Fruit fly (Drosophila melanogaster) whole organism, embryonic: ENCODE results near the gene Capr.

Experiments
- Abd-B ChIP-seq: fragments of 200-800 bp; sonication (Bioruptor generic); optimal IDR thresholded peaks from 2 replicates; lab custom pipeline; 2018; ENCODE audit warnings: missing biosample characterization, mild to moderate bottlenecking, missing genetic modification characterization, moderate library complexity
- Adf1 ChIP-seq: fragments of 200-800 bp; sonication (Bioruptor generic); IDR thresholded peaks from 2 replicates; pipeline ENCODE4 v1.3.6; 2022; ENCODE audit warnings: missing biosample characterization, missing genetic modification characterization
- CG10209 ChIP-seq: fragments of 200-800 bp; sonication (Bioruptor generic); optimal IDR thresholded peaks from 3 replicates; lab custom pipeline; 2017; ENCODE audit warnings: missing biosample characterization, mild to moderate bottlenecking, missing genetic modification characterization, missing genetic modification reagents
- CG10366 ChIP-seq: fragments of 200-800 bp; sonication (Bioruptor generic); IDR thresholded peaks from 2 replicates; pipeline ENCODE4 v1.3.6; 2022; ENCODE audit warnings: missing biosample characterization, missing genetic modification characterization
- CG11723 ChIP-seq: fragments of 200-800 bp; sonication (Bioruptor generic); optimal IDR thresholded peaks from 2 replicates; lab custom pipeline; 2017; ENCODE audit warnings: missing biosample characterization, mild to moderate bottlenecking, missing genetic modification characterization
- CG14014 ChIP-seq: fragments of 200-800 bp; sonication (Bioruptor generic); IDR thresholded peaks from 2 replicates; pipeline ENCODE4 v1.3.6; 2022; ENCODE audit warnings: missing biosample characterization, missing genetic modification characterization
- CG15269 ChIP-seq: fragments of 200-800 bp; sonication (Bioruptor generic); optimal IDR thresholded peaks from 2 replicates; lab custom pipeline; 2018; ENCODE audit warnings: missing biosample characterization, mild to moderate bottlenecking, missing genetic modification characterization, moderate library complexity
- CG15696 ChIP-seq: fragments of 200-800 bp; sonication (Bioruptor generic); optimal IDR thresholded peaks from 2 replicates; lab custom pipeline; 2019; ENCODE audit warnings: missing biosample characterization, mild to moderate bottlenecking, missing genetic modification characterization, moderate library complexity
- CG17359 ChIP-seq: fragments of 200-800 bp; sonication (Bioruptor generic); optimal IDR thresholded peaks from 3 replicates; lab custom pipeline; 2018; ENCODE audit warnings: missing biosample characterization, mild to moderate bottlenecking, missing genetic modification characterization, moderate library complexity
- CG2199 ChIP-seq: fragments of 200-800 bp; sonication (Bioruptor generic); IDR thresholded peaks from 3 replicates; pipeline ENCODE4 v1.3.6; 2022; ENCODE audit warnings: missing biosample characterization, missing genetic modification characterization
- CG32772 ChIP-seq: fragments of 200-800 bp; sonication (Bioruptor generic); IDR thresholded peaks from 2 replicates; pipeline ENCODE4 v1.3.6; 2022; ENCODE audit warnings: missing biosample characterization, missing genetic modification characterization
- CG3281 ChIP-seq: fragments of 200-800 bp; sonication (Bioruptor generic); optimal IDR thresholded peaks from 3 replicates; lab custom pipeline; 2017; ENCODE audit warnings: missing biosample characterization, mild to moderate bottlenecking, missing genetic modification characterization
- CG42726 ChIP-seq: fragments of 200-800 bp; sonication (Bioruptor generic); IDR thresholded peaks from 2 replicates; pipeline ENCODE4 v1.3.6; 2022; ENCODE audit warnings: missing biosample characterization, missing genetic modification characterization; ENCODE audit not compliant: partially characterized antibody
- CG9437 ChIP-seq: fragments of 200-800 bp; sonication (Bioruptor generic); optimal IDR thresholded peaks from 2 replicates; lab custom pipeline; 2018; ENCODE audit warnings: missing biosample characterization, mild to moderate bottlenecking, missing genetic modification characterization
- Camta ChIP-seq: fragments of 200-800 bp; sonication (Bioruptor generic); optimal IDR thresholded peaks from 2 replicates; lab custom pipeline; 2016; ENCODE audit warnings: missing biosample characterization, missing genetic modification characterization
- Dfd ChIP-seq, 2 experiments: fragments of >200 bp; optimal IDR thresholded peaks; 2 replicates each; lab custom pipeline; 2017; ENCODE audit warnings: missing biosample characterization in 2 of 2, missing genetic modification characterization in 2 of 2
- E2f1 ChIP-seq: fragments of 200-800 bp; sonication (Bioruptor generic); IDR thresholded peaks from 2 replicates; pipeline ENCODE4 v1.3.6; 2022; ENCODE audit warnings: missing biosample characterization, missing genetic modification characterization
- Eip74EF ChIP-seq, 2 experiments: fragments of 200-800 bp in 1 of 2; fragments of >200 bp in 1 of 2; sonication (Bioruptor generic) in 1 of 2; optimal IDR thresholded peaks; 2 replicates each; lab custom pipeline; 2017 to 2019; ENCODE audit warnings: missing biosample characterization in 2 of 2, missing genetic modification characterization in 2 of 2, mild to moderate bottlenecking in 1 of 2, moderate library complexity in 1 of 2
- Fer2 ChIP-seq: fragments of 200-800 bp; sonication (Bioruptor generic); optimal IDR thresholded peaks from 2 replicates; lab custom pipeline; 2018; ENCODE audit warnings: missing biosample characterization, mild to moderate bottlenecking, missing genetic modification characterization, moderate library complexity
- Mes4 ChIP-seq: fragments of 200-800 bp; sonication (Bioruptor generic); optimal IDR thresholded peaks from 2 replicates; lab custom pipeline; 2016; ENCODE audit warnings: missing biosample characterization, missing genetic modification characterization
- NC2α ChIP-seq: fragments of 200-800 bp; sonication (Bioruptor generic); optimal IDR thresholded peaks from 2 replicates; lab custom pipeline; 2016; ENCODE audit warnings: missing biosample characterization, missing genetic modification characterization
- NFAT ChIP-seq: fragments of 200-800 bp; sonication (Bioruptor generic); IDR thresholded peaks from 2 replicates; pipeline ENCODE4 v1.3.6; 2022; ENCODE audit warnings: missing biosample characterization, missing genetic modification characterization
- Rfx ChIP-seq: fragments of 200-800 bp; sonication (Bioruptor generic); IDR thresholded peaks from 2 replicates; pipeline ENCODE4 v1.3.6; 2022; ENCODE audit warnings: missing biosample characterization, missing genetic modification characterization
- Xbp1 ChIP-seq: fragments of 200-800 bp; sonication (Bioruptor generic); optimal IDR thresholded peaks from 3 replicates; lab custom pipeline; 2016; ENCODE audit warnings: missing biosample characterization, mild to moderate bottlenecking, missing genetic modification characterization
- Xrp1 ChIP-seq: fragments of 200-800 bp; sonication (Bioruptor generic); IDR thresholded peaks from 2 replicates; pipeline ENCODE4 v1.3.6; 2022; ENCODE audit warnings: missing biosample characterization, missing genetic modification characterization
- abd-A ChIP-seq: fragments of 200-800 bp; sonication (Bioruptor generic); optimal IDR thresholded peaks from 3 replicates; lab custom pipeline; 2019; ENCODE audit warnings: missing biosample characterization, mild to moderate bottlenecking, missing genetic modification characterization, moderate library complexity
- ac ChIP-seq: fragments of 200-800 bp; sonication (Bioruptor generic); optimal IDR thresholded peaks from 3 replicates; lab custom pipeline; 2017; ENCODE audit warnings: missing biosample characterization, mild to moderate bottlenecking, missing genetic modification characterization
- al ChIP-seq: fragments of 200-800 bp; sonication (Bioruptor generic); IDR thresholded peaks from 2 replicates; pipeline ENCODE4 v1.3.6; 2022; ENCODE audit warnings: missing biosample characterization, missing genetic modification characterization
- aop ChIP-seq: fragments of 200-800 bp; sonication (Bioruptor generic); IDR thresholded peaks from 2 replicates; pipeline ENCODE4 v1.3.6; 2022; ENCODE audit warnings: missing biosample characterization, missing genetic modification characterization
- ap ChIP-seq: fragments of 200-800 bp; sonication (Bioruptor generic); IDR thresholded peaks from 2 replicates; pipeline ENCODE4 v1.3.6; 2022; ENCODE audit warnings: missing biosample characterization, missing genetic modification characterization
- ase ChIP-seq: fragments of 200-800 bp; sonication (Bioruptor generic); IDR thresholded peaks from 3 replicates; pipeline ENCODE4 v1.3.6; 2022; ENCODE audit warnings: missing biosample characterization, missing genetic modification characterization
- bab2 ChIP-seq: fragments of 200-800 bp; sonication (Bioruptor generic); optimal IDR thresholded peaks from 2 replicates; lab custom pipeline; 2016; ENCODE audit warnings: missing biosample characterization, missing genetic modification characterization
- cad ChIP-seq: fragments of >200 bp; optimal IDR thresholded peaks from 2 replicates; lab custom pipeline; 2017; ENCODE audit warnings: missing biosample characterization, missing genetic modification characterization
- ci ChIP-seq: fragments of 200-800 bp; sonication (Bioruptor generic); IDR thresholded peaks from 3 replicates; pipeline ENCODE4 v1.3.6; 2022; ENCODE audit warnings: missing biosample characterization, missing genetic modification characterization
- corto ChIP-seq: fragments of 200-800 bp; sonication (Bioruptor generic); optimal IDR thresholded peaks from 2 replicates; lab custom pipeline; 2016; ENCODE audit warnings: missing biosample characterization, mild to moderate bottlenecking, missing genetic modification characterization, moderate library complexity
- dmrt11E ChIP-seq: fragments of 200-800 bp; sonication (Bioruptor generic); optimal IDR thresholded peaks from 3 replicates; lab custom pipeline; 2018; ENCODE audit warnings: missing biosample characterization, mild to moderate bottlenecking, missing genetic modification characterization, moderate library complexity
- emc ChIP-seq: fragments of 200-800 bp; sonication (Bioruptor generic); optimal IDR thresholded peaks from 2 replicates; lab custom pipeline; 2016; ENCODE audit warnings: missing biosample characterization, missing genetic modification characterization
- eve ChIP-seq, 2 experiments: fragments of >200 bp; optimal IDR thresholded peaks; 2 replicates each; lab custom pipeline; 2017; ENCODE audit warnings: missing biosample characterization in 2 of 2, missing genetic modification characterization in 2 of 2
- fd96Cb ChIP-seq: fragments of 200-800 bp; sonication (Bioruptor generic); optimal IDR thresholded peaks from 2 replicates; lab custom pipeline; 2018; ENCODE audit warnings: missing biosample characterization, mild to moderate bottlenecking, missing genetic modification characterization, moderate library complexity
- fu2 ChIP-seq: fragments of 200-800 bp; sonication (Bioruptor generic); optimal IDR thresholded peaks from 2 replicates; lab custom pipeline; 2016; ENCODE audit warnings: missing biosample characterization, missing genetic modification characterization
- grn ChIP-seq: fragments of 200-800 bp; sonication (Bioruptor generic); optimal IDR thresholded peaks from 3 replicates; lab custom pipeline; 2017; ENCODE audit warnings: missing biosample characterization, missing genetic modification characterization
- jing ChIP-seq: fragments of 200-800 bp; sonication (Bioruptor generic); optimal IDR thresholded peaks from 2 replicates; lab custom pipeline; 2018; ENCODE audit warnings: missing biosample characterization, mild to moderate bottlenecking, missing genetic modification characterization
- nom ChIP-seq: fragments of 200-800 bp; sonication (Bioruptor generic); optimal IDR thresholded peaks from 2 replicates; lab custom pipeline; 2017; ENCODE audit warnings: missing biosample characterization, missing genetic modification characterization, mild to moderate bottlenecking, moderate library complexity, missing genetic modification reagents
- org-1 ChIP-seq: fragments of 200-800 bp; sonication (Bioruptor generic); optimal IDR thresholded peaks from 2 replicates; lab custom pipeline; 2017; ENCODE audit warnings: missing biosample characterization, missing genetic modification characterization
- otp ChIP-seq: fragments of 200-800 bp; sonication (Bioruptor generic); IDR thresholded peaks from 3 replicates; pipeline ENCODE4, ENCODE4 v1.3.6; 2022; ENCODE audit warnings: missing biosample characterization, missing genetic modification characterization
- pnt ChIP-seq: fragments of 200-800 bp; sonication (Bioruptor generic); optimal IDR thresholded peaks from 3 replicates; lab custom pipeline; 2016; ENCODE audit warnings: missing biosample characterization, missing genetic modification characterization
- tna ChIP-seq: fragments of 200-800 bp; sonication (Bioruptor generic); IDR thresholded peaks from 2 replicates; pipeline ENCODE4 v1.3.6; 2022; ENCODE audit warnings: missing biosample characterization, missing genetic modification characterization; ENCODE audit not compliant: partially characterized antibody
- twi ChIP-seq: fragments of 200-800 bp; optimal IDR thresholded peaks from 2 replicates; lab custom pipeline; 2019; ENCODE audit warnings: missing biosample characterization, mild to moderate bottlenecking, missing genetic modification characterization, moderate library complexity
- zen ChIP-seq: fragments of 200-800 bp; sonication (Bioruptor generic); optimal IDR thresholded peaks from 3 replicates; lab custom pipeline; 2018; ENCODE audit warnings: missing biosample characterization, mild to moderate bottlenecking, missing genetic modification characterization, moderate library complexity

Capr gene

dm6 chr3L:18681550-18682217, 8.6 kb upstream of the Capr start, which contains the start of the genes Sgf11 and CG32202 (continued):
- TF ChIP-seq jing (GFP tag; lab: Kevin White, UChicago) (no peak), CG11723 (GFP tag; lab: Kevin White, UChicago) (peak; percentile 23), pnt (peak; percentile 2), CG15696 (tag; lab: Kevin White, UChicago) (peak; percentile 55), E2f1 (GFP tag; lab: Robert Waterston, UW) (peak; percentile 32; the same call in 1 of the 2 replicates), CG15269 (tag; lab: Kevin White, UChicago) (peak; percentile 75), cad (no peak), Adf1 (GFP tag; lab: Robert Waterston, UW) (no peak), Mes4 (no peak), corto (GFP tag; lab: Kevin White, UChicago) (no peak), dmrt11E (tag; lab: Kevin White, UChicago) (peak; percentile 73), aop (GFP tag; lab: Robert Waterston, UW) (no peak), fu2 (GFP tag; lab: Kevin White, UChicago) (no peak), CG2199 (GFP tag; lab: Robert Waterston, UW) (0 out of 3 replicates have a peak, but pooled peaks have one; percentile 31), tna (GFP tag; lab: Robert Waterston, UW) (no peak), CG17359 (tag; lab: Kevin White, UChicago) (peak; percentile 53), CG42726 (GFP tag; lab: Robert Waterston, UW) (no peak), otp (GFP tag; lab: Robert Waterston, UW) (peak; percentile 31; the same call in 1 of the 3 replicates), twi (tag; lab: Kevin White, UChicago) (peak; percentile 48), al (GFP tag; lab: Robert Waterston, UW) (0 out of 2 replicates have a peak, but pooled peaks have one; percentile 17), ac (GFP tag; lab: Kevin White, UChicago) (no peak), zen (peak; percentile 51), ap (GFP tag; lab: Robert Waterston, UW) (no peak), Xbp1 (peak; percentile 73), Camta (GFP tag; lab: Kevin White, UChicago) (no peak), Abd-B (GFP tag; lab: Kevin White, UChicago) (no peak), CG10209 (GFP tag; lab: Kevin White, UChicago) (peak; percentile 74), eve (GFP tag; optimal IDR thresholded peaks at IDR 0.05; lab: Kevin White, UChicago) (no peak), CG9437 (GFP tag; lab: Kevin White, UChicago) (peak; percentile 76), abd-A (tag; lab: Kevin White, UChicago) (no peak), ase (GFP tag; lab: Robert Waterston, UW) (peak; percentile 42; the same call in 1 of the 3 replicates), org-1 (GFP tag; lab: Kevin White, UChicago) (no peak), Eip74EF (GFP tag; optimal IDR thresholded peaks at IDR 0.05; lab: Kevin White, UChicago) (peak in 1 of 2 experiments; percentile 26), CG32772 (GFP tag; lab: Robert Waterston, UW) (peak; percentile 62), Dfd (GFP tag; optimal IDR thresholded peaks at IDR 0.05; lab: Kevin White, UChicago) (no peak), bab2 (peak; percentile 21), CG14014 (0 out of 2 replicates have a peak, but pooled peaks have one; percentile 52), CG3281 (peak; percentile 15), Xrp1 (peak; percentile 56), NC2α (no peak), NFAT (GFP tag; lab: Robert Waterston, UW) (0 out of 2 replicates have a peak, but pooled peaks have one; percentile 10), grn (GFP tag; lab: Kevin White, UChicago) (no peak), emc (no peak), nom (GFP tag; lab: Kevin White, UChicago) (no peak), fd96Cb (peak; percentile 46), Rfx (GFP tag; lab: Robert Waterston, UW) (no peak; the same call in 1 of the 2 replicates), Fer2 (peak; percentile 36), CG10366 (peak; percentile 45; the same call in 1 of the 2 replicates), ci (peak; percentile 53; the same call in 1 of the 3 replicates)
